Worm (Caenorhabditis elegans) whole organism, L1 larva: ENCODE results near the gene sbsp-1.
A peak's percentile ranks its signal among the peaks of the same experiment; 100 is the strongest.

Experiments
- C04F5.9 ChIP-seq: sonication (generic microtip); optimal IDR thresholded peaks from 2 replicates; lab custom pipeline; 2016; ENCODE audit warnings: missing genetic modification characterization, missing compliant biosample characterization
- C16A3.4 ChIP-seq: fragments of 150-350 bp; optimal IDR thresholded peaks from 2 replicates; lab custom pipeline; 2014; ENCODE audit warnings: missing biosample characterization, missing genetic modification characterization
- F16B12.6 ChIP-seq: fragments of 150-350 bp; optimal IDR thresholded peaks from 2 replicates; lab custom pipeline; 2014; ENCODE audit warnings: missing biosample characterization, missing genetic modification characterization
- aha-1 ChIP-seq: fragments of 150-350 bp; optimal IDR thresholded peaks from 2 replicates; lab custom pipeline; 2014; ENCODE audit warnings: missing biosample characterization, missing genetic modification characterization
- alr-1 ChIP-seq: fragments of 200-800 bp; sonication (Bioruptor generic); optimal IDR thresholded peaks from 2 replicates; lab custom pipeline; 2018; ENCODE audit warnings: borderline replicate concordance, mild to moderate bottlenecking, missing genetic modification characterization, missing compliant biosample characterization
- ama-1 ChIP-seq: fragments of 150-350 bp; optimal IDR thresholded peaks from 2 replicates; lab custom pipeline; 2014
- blmp-1 ChIP-seq: fragments of 150-350 bp; optimal IDR thresholded peaks from 2 replicates; lab custom pipeline; 2014; ENCODE audit warnings: missing biosample characterization, missing genetic modification characterization
- ceh-63 ChIP-seq: fragments of 200-800 bp; sonication (Bioruptor generic); optimal IDR thresholded peaks from 2 replicates; lab custom pipeline; 2018; ENCODE audit warnings: mild to moderate bottlenecking, missing genetic modification characterization, missing compliant biosample characterization
- ceh-8 ChIP-seq: fragments of 200-800 bp; sonication (Bioruptor generic); optimal IDR thresholded peaks from 2 replicates; lab custom pipeline; 2018; ENCODE audit warnings: mild to moderate bottlenecking, missing genetic modification characterization, moderate library complexity, missing compliant biosample characterization
- ceh-88 ChIP-seq: fragments of 200-800 bp; sonication (Bioruptor generic); IDR thresholded peaks from 2 replicates; pipeline ENCODE4 v1.3.6; 2022; ENCODE audit warnings: missing genetic modification characterization, missing compliant biosample characterization
- dpl-1 ChIP-seq, 3 experiments: fragments of 150-350 bp in 2 of 3; sonication (generic microtip) in 1 of 3; optimal IDR thresholded peaks; 2 replicates each; lab custom pipeline; 2014 to 2017; ENCODE audit warnings: missing biosample characterization in 3 of 3, missing genetic modification characterization in 3 of 3, missing genetic modification reagents in 3 of 3
- dsc-1 ChIP-seq: sonication (generic microtip); optimal IDR thresholded peaks from 2 replicates; lab custom pipeline; 2016; ENCODE audit warnings: mild to moderate bottlenecking, missing genetic modification characterization, missing compliant biosample characterization
- efl-1 ChIP-seq, 4 experiments: fragments of 150-350 bp; optimal IDR thresholded peaks in 3 of 4; peaks in 1 of 4; 1 replicate in 1 of 4; 2 replicates in 3 of 4; lab custom pipeline; 2014; ENCODE audit warnings: missing biosample characterization in 2 of 4, missing genetic modification characterization in 2 of 4, missing genetic modification reagents in 2 of 4
- egl-13 ChIP-seq: sonication (generic microtip); optimal IDR thresholded peaks from 2 replicates; lab custom pipeline; 2016; ENCODE audit warnings: missing genotype, missing genetic modification reagents, missing genetic modification characterization, missing compliant biosample characterization
- elt-2 ChIP-seq: sonication (generic microtip); optimal IDR thresholded peaks from 2 replicates; lab custom pipeline; 2016; ENCODE audit warnings: missing genetic modification characterization, mild to moderate bottlenecking, inconsistent platforms, missing compliant biosample characterization, missing genetic modification reagents
- elt-3 ChIP-seq, 6 experiments: fragments of 150-350 bp in 1 of 6; sonication (generic microtip); optimal IDR thresholded peaks; 2 replicates each; lab custom pipeline; 2017 to 2018; ENCODE audit warnings: missing biosample characterization in 6 of 6, missing genetic modification characterization in 6 of 6, inconsistent platforms in 1 of 6
- ets-5 ChIP-seq: fragments of 200-800 bp; sonication (Bioruptor generic); IDR thresholded peaks from 2 replicates; pipeline ENCODE4 v1.3.6; 2022; ENCODE audit warnings: missing genetic modification characterization, missing compliant biosample characterization
- fkh-10 ChIP-seq: sonication (generic microtip); optimal IDR thresholded peaks from 2 replicates; lab custom pipeline; 2017; ENCODE audit warnings: missing biosample characterization, missing genetic modification reagents, missing genetic modification characterization
- fkh-8 ChIP-seq: sonication (generic microtip); optimal IDR thresholded peaks from 2 replicates; lab custom pipeline; 2016; ENCODE audit warnings: mild to moderate bottlenecking, missing genetic modification characterization, missing compliant biosample characterization
- grh-1 ChIP-seq: fragments of 200-800 bp; sonication (Bioruptor generic); IDR thresholded peaks from 2 replicates; pipeline ENCODE4 v1.3.6; 2022; ENCODE audit warnings: missing genetic modification reagents, missing genetic modification characterization, missing compliant biosample characterization
- hlh-17 ChIP-seq: fragments of 200-800 bp; sonication (Bioruptor generic); optimal IDR thresholded peaks from 2 replicates; lab custom pipeline; 2018; ENCODE audit warnings: missing genetic modification characterization, mild to moderate bottlenecking, missing compliant biosample characterization, moderate library complexity, borderline replicate concordance
- hpl-2 ChIP-seq: fragments of 150-350 bp; optimal IDR thresholded peaks from 2 replicates; lab custom pipeline; 2014; ENCODE audit warnings: missing biosample characterization, missing genetic modification reagents, missing genetic modification characterization
- isw-1 ChIP-seq: fragments of 200-800 bp; sonication (Bioruptor generic); IDR thresholded peaks from 2 replicates; pipeline ENCODE4 v1.3.6; 2022; ENCODE audit warnings: missing genetic modification characterization, missing compliant biosample characterization
- jun-1 ChIP-seq: fragments of 150-350 bp; optimal IDR thresholded peaks from 2 replicates; lab custom pipeline; 2014; ENCODE audit warnings: missing biosample characterization, missing genetic modification reagents, missing genetic modification characterization
- lin-39 ChIP-seq: fragments of 150-350 bp; optimal IDR thresholded peaks from 2 replicates; lab custom pipeline; 2014; ENCODE audit warnings: missing biosample characterization, missing genetic modification reagents, missing genetic modification characterization
- lir-3 ChIP-seq: sonication (generic microtip); optimal IDR thresholded peaks from 2 replicates; lab custom pipeline; 2016; ENCODE audit warnings: mild to moderate bottlenecking, missing genetic modification characterization, moderate library complexity, missing compliant biosample characterization; ENCODE audit not compliant: poor library complexity
- mab-9 ChIP-seq: fragments of 200-800 bp; sonication (Bioruptor generic); IDR thresholded peaks from 2 replicates; pipeline ENCODE4 v1.3.6; 2022; ENCODE audit warnings: missing genetic modification reagents, missing genetic modification characterization, missing compliant biosample characterization
- mdl-1 ChIP-seq, 2 experiments: fragments of 150-350 bp; optimal IDR thresholded peaks; 2 replicates each; lab custom pipeline; 2014 to 2017; ENCODE audit warnings: missing biosample characterization in 2 of 2, missing genetic modification characterization in 2 of 2, inconsistent platforms in 1 of 2
- mef-2 ChIP-seq: fragments of 150-350 bp; optimal IDR thresholded peaks from 2 replicates; lab custom pipeline; 2014; ENCODE audit warnings: missing biosample characterization, missing genetic modification characterization
- mep-1 ChIP-seq: fragments of 150-350 bp; optimal IDR thresholded peaks from 2 replicates; lab custom pipeline; 2014; ENCODE audit warnings: missing biosample characterization, missing genetic modification characterization
- nhr-11 ChIP-seq: fragments of 150-350 bp; optimal IDR thresholded peaks from 2 replicates; lab custom pipeline; 2014; ENCODE audit warnings: missing biosample characterization, missing genetic modification characterization
- nhr-19 ChIP-seq: fragments of 200-800 bp; sonication (Bioruptor generic); conservative IDR thresholded peaks from 2 replicates; pipeline ENCODE4 v1.3.6; 2022; ENCODE audit warnings: missing genetic modification characterization, missing compliant biosample characterization
- nhr-47 ChIP-seq: sonication (generic microtip); optimal IDR thresholded peaks from 2 replicates; lab custom pipeline; 2016; ENCODE audit warnings: mild to moderate bottlenecking, missing genetic modification characterization, moderate library complexity, missing compliant biosample characterization
- nhr-71 ChIP-seq: sonication (generic microtip); optimal IDR thresholded peaks from 2 replicates; lab custom pipeline; 2016; ENCODE audit warnings: mild to moderate bottlenecking, missing genetic modification characterization, moderate library complexity, missing compliant biosample characterization
- nhr-76 ChIP-seq: sonication (generic microtip); optimal IDR thresholded peaks from 2 replicates; lab custom pipeline; 2017; ENCODE audit warnings: missing biosample characterization, missing genetic modification characterization
- nhr-90 ChIP-seq: sonication (generic microtip); optimal IDR thresholded peaks from 2 replicates; lab custom pipeline; 2016; ENCODE audit warnings: mild to moderate bottlenecking, missing genetic modification characterization, missing compliant biosample characterization; ENCODE audit not compliant: poor library complexity
- pag-3 ChIP-seq: sonication (generic microtip); optimal IDR thresholded peaks from 2 replicates; lab custom pipeline; 2017; ENCODE audit warnings: missing genetic modification characterization, mild to moderate bottlenecking, missing compliant biosample characterization, antibody characterized with exemption, borderline replicate concordance; ENCODE audit not compliant: insufficient read depth
- rnt-1 ChIP-seq: sonication (generic microtip); optimal IDR thresholded peaks from 2 replicates; lab custom pipeline; 2016; ENCODE audit warnings: mild to moderate bottlenecking, missing genetic modification characterization, moderate library complexity, missing compliant biosample characterization
- skn-1 ChIP-seq: fragments of 150-350 bp; optimal IDR thresholded peaks from 2 replicates; lab custom pipeline; 2014; ENCODE audit warnings: missing biosample characterization, missing genetic modification characterization
- snpc-4 ChIP-seq: fragments of 150-350 bp; optimal IDR thresholded peaks from 2 replicates; lab custom pipeline; 2014; ENCODE audit warnings: missing biosample characterization, missing genetic modification characterization
- snu-23 ChIP-seq: sonication (generic microtip); optimal IDR thresholded peaks from 2 replicates; lab custom pipeline; 2016; ENCODE audit warnings: missing genetic modification characterization, missing compliant biosample characterization
- sptf-1 ChIP-seq: fragments of 150-350 bp; optimal IDR thresholded peaks from 2 replicates; lab custom pipeline; 2014; ENCODE audit warnings: missing biosample characterization, missing genetic modification characterization
- swsn-7 ChIP-seq: sonication (generic microtip); optimal IDR thresholded peaks from 2 replicates; lab custom pipeline; 2016; ENCODE audit warnings: missing genetic modification characterization, missing compliant biosample characterization
- tbx-2 ChIP-seq: sonication (generic microtip); optimal IDR thresholded peaks from 2 replicates; lab custom pipeline; 2016; ENCODE audit warnings: missing genetic modification characterization, missing compliant biosample characterization
- tlp-1 ChIP-seq: fragments of 150-350 bp; optimal IDR thresholded peaks from 2 replicates; lab custom pipeline; 2014; ENCODE audit warnings: missing biosample characterization, missing genetic modification characterization
- unc-130 ChIP-seq: fragments of 150-350 bp; optimal IDR thresholded peaks from 2 replicates; lab custom pipeline; 2017; ENCODE audit warnings: missing biosample characterization, missing genetic modification characterization, inconsistent platforms
- zag-1 ChIP-seq: fragments of 150-350 bp; optimal IDR thresholded peaks from 2 replicates; lab custom pipeline; 2014; ENCODE audit warnings: missing biosample characterization, missing genetic modification characterization
- ztf-11 ChIP-seq, 2 experiments: sonication (generic microtip); optimal IDR thresholded peaks; 2 replicates each; lab custom pipeline; 2016 to 2017; ENCODE audit warnings: missing genetic modification characterization in 2 of 2, missing biosample characterization in 1 of 2, missing compliant biosample characterization in 1 of 2

sbsp-1 gene

ce11 chrIII:10855398-10855880, 22.7 kb downstream of the sbsp-1 start, which contains the start of gene Y39A1C.1 (continued):
- TF ChIP-seq nhr-47 (tag; lab: Kevin White, UChicago): peak; percentile 14
- TF ChIP-seq zag-1: no peak
- TF ChIP-seq tlp-1: no peak
- no peak for TF ChIP-seq sptf-1 (tag; lab: Kevin White, UChicago)
- TF ChIP-seq blmp-1 (tag; lab: Kevin White, UChicago): no peak
- peak; percentile 14 to 18 for TF ChIP-seq efl-1 (optimal IDR thresholded peaks at IDR 0.05; lab: Kevin White, UChicago)
- TF ChIP-seq efl-1 (GFP tag; optimal IDR thresholded peaks at IDR 0.05 in 1 of 2; lab: Kevin White, UChicago): peak in 1 of 2 experiments; percentile 22
- TF ChIP-seq snpc-4 (tag; lab: Kevin White, UChicago): no peak
- TF ChIP-seq swsn-7 (tag; lab: Kevin White, UChicago): no peak
- no peak for TF ChIP-seq mep-1 (tag; lab: Kevin White, UChicago)
- TF ChIP-seq nhr-19 (GFP tag; lab: Robert Waterston, UW): peak; percentile 3; the same call in 1 of the 2 replicates
- TF ChIP-seq egl-13 (tag; lab: Kevin White, UChicago): no peak
- peak in 1 of 3 experiments; percentile 5 for TF ChIP-seq dpl-1 (GFP tag; optimal IDR thresholded peaks at IDR 0.05; lab: Kevin White, UChicago)
- no peak for TF ChIP-seq alr-1 (tag; lab: Kevin White, UChicago)
- no peak for TF ChIP-seq elt-2
- no peak for TF ChIP-seq elt-3 (tag; optimal IDR thresholded peaks at IDR 0.05; lab: Kevin White, UChicago)
- no peak for TF ChIP-seq ceh-8 (GFP tag; lab: Kevin White, UChicago)
- no peak for TF ChIP-seq F16B12.6
- no peak for TF ChIP-seq ets-5 (GFP tag; lab: Robert Waterston, UW)
- TF ChIP-seq unc-130 (tag; lab: Kevin White, UChicago): no peak
- TF ChIP-seq grh-1 (GFP tag; lab: Robert Waterston, UW): no peak
- TF ChIP-seq fkh-8: peak; percentile 50
- no peak for TF ChIP-seq jun-1 (tag; lab: Kevin White, UChicago)
- TF ChIP-seq rnt-1 (tag; lab: Kevin White, UChicago): peak; percentile 56
- no peak for TF ChIP-seq lin-39
- no peak for TF ChIP-seq hpl-2
- no peak for TF ChIP-seq ztf-11 (tag; optimal IDR thresholded peaks at IDR 0.05; lab: Kevin White, UChicago)
- TF ChIP-seq nhr-71 (tag; lab: Kevin White, UChicago): peak; percentile 46
- TF ChIP-seq dsc-1 (tag; lab: Kevin White, UChicago): peak; percentile 53
- peak; percentile 26 for TF ChIP-seq snu-23 (GFP tag; lab: Kevin White, UChicago)
- TF ChIP-seq mef-2 (tag; lab: Kevin White, UChicago): no peak
- TF ChIP-seq ama-1 (lab: Kevin White, UChicago): no peak
- TF ChIP-seq skn-1: peak; percentile 5
- TF ChIP-seq ceh-63 (GFP tag; lab: Kevin White, UChicago): no peak

- TF ChIP-seq tbx-2 (tag; lab: Kevin White, UChicago) (peak; percentile 49), nhr-76 (tag; lab: Kevin White, UChicago) (no peak), tlp-1 (no peak), mab-9 (GFP tag; lab: Robert Waterston, UW) (peak; percentile 37; the same call in 1 of the 2 replicates), lir-3 (tag; lab: Kevin White, UChicago) (peak; percentile 75), C16A3.4 (tag; lab: Kevin White, UChicago) (no peak), mdl-1 (tag; optimal IDR thresholded peaks at IDR 0.05; lab: Kevin White, UChicago) (no peak), mep-1 (tag; lab: Kevin White, UChicago) (no peak), jun-1 (tag; lab: Kevin White, UChicago) (no peak), isw-1 (GFP tag; lab: Robert Waterston, UW) (peak; percentile 34), C04F5.9 (tag; lab: Kevin White, UChicago) (no peak), ceh-88 (GFP tag; lab: Robert Waterston, UW) (peak; percentile 49; the same call in 1 of the 2 replicates), hlh-17 (GFP tag; lab: Kevin White, UChicago) (no peak), nhr-11 (tag; lab: Kevin White, UChicago) (no peak), nhr-90 (peak; percentile 62), hpl-2 (no peak), unc-130 (tag; lab: Kevin White, UChicago) (no peak), F16B12.6 (no peak), aha-1 (tag; lab: Kevin White, UChicago) (no peak), blmp-1 (tag; lab: Kevin White, UChicago) (no peak), efl-1 (optimal IDR thresholded peaks at IDR 0.05; lab: Kevin White, UChicago) (peak; percentile 26 to 62), efl-1 (GFP tag; optimal IDR thresholded peaks at IDR 0.05 in 1 of 2; lab: Kevin White, UChicago) (peak in 1 of 2 experiments; percentile 62), nhr-19 (GFP tag; lab: Robert Waterston, UW) (peak; percentile 37), fkh-10 (no peak), fkh-8 (peak; percentile 47), nhr-71 (tag; lab: Kevin White, UChicago) (peak; percentile 57), ama-1 (lab: Kevin White, UChicago) (no peak), alr-1 (tag; lab: Kevin White, UChicago) (peak; percentile 26), pag-3 (tag; lab: Kevin White, UChicago) (no peak), rnt-1 (tag; lab: Kevin White, UChicago) (peak; percentile 72)
Measured at ce11 chrIII:10856830-10857229, 24.1 kb downstream of the sbsp-1 start.
